Worm (Caenorhabditis elegans) whole organism, L4 larva: ENCODE measurements around the gene atf-4.

Source experiments
- F26F4.8 ChIP-seq: fragments of 200-800 bp; sonication (Bioruptor generic); conservative IDR thresholded peaks from 2 replicates; pipeline ENCODE4 v1.3.6; 2022; ENCODE audit warnings: missing genetic modification characterization, missing compliant biosample characterization
- F37D6.2 ChIP-seq: sonication (generic microtip); optimal IDR thresholded peaks from 2 replicates; lab custom pipeline; 2016; ENCODE audit warnings: mild to moderate bottlenecking, missing genetic modification characterization, missing compliant biosample characterization
- R02D3.7 ChIP-seq: fragments of 150-350 bp; sonication (generic microtip); optimal IDR thresholded peaks from 3 replicates; lab custom pipeline; 2014; ENCODE audit warnings: missing biosample characterization, missing genetic modification characterization
- T20F7.1 ChIP-seq: fragments of 200-800 bp; sonication (Bioruptor generic); optimal IDR thresholded peaks from 2 replicates; lab custom pipeline; 2018; ENCODE audit warnings: mild to moderate bottlenecking, missing genetic modification characterization, missing compliant biosample characterization
- T26A8.4 ChIP-seq: fragments of 200-800 bp; sonication (Bioruptor generic); IDR thresholded peaks from 2 replicates; pipeline ENCODE4 v1.3.6; 2022; ENCODE audit warnings: missing genetic modification characterization, missing compliant biosample characterization
- Y48G9A.11 ChIP-seq: fragments of 200-800 bp; sonication (Bioruptor generic); IDR thresholded peaks from 2 replicates; pipeline ENCODE4 v1.3.6; 2022; ENCODE audit warnings: missing genetic modification reagents, missing genetic modification characterization, missing compliant biosample characterization
- aly-2 ChIP-seq: sonication (generic microtip); optimal IDR thresholded peaks from 2 replicates; lab custom pipeline; 2018; ENCODE audit warnings: missing biosample characterization, missing genetic modification characterization
- ama-1 ChIP-seq: fragments of 150-350 bp; optimal IDR thresholded peaks from 2 replicates; lab custom pipeline; 2014; ENCODE audit warnings: inconsistent platforms, mixed read lengths
- attf-4 ChIP-seq: sonication (generic microtip); optimal IDR thresholded peaks from 3 replicates; lab custom pipeline; 2017; ENCODE audit warnings: missing biosample characterization, missing genetic modification characterization
- ceh-20 ChIP-seq: fragments of 200-800 bp; sonication (Bioruptor generic); IDR thresholded peaks from 2 replicates; pipeline ENCODE4 v1.3.6; 2022; ENCODE audit warnings: missing genetic modification reagents, missing genetic modification characterization, missing compliant biosample characterization
- ceh-28 ChIP-seq: fragments of 150-350 bp; optimal IDR thresholded peaks from 2 replicates; lab custom pipeline; 2014; ENCODE audit warnings: missing biosample characterization, missing genetic modification reagents, missing genetic modification characterization
- ceh-32 ChIP-seq: sonication (generic microtip); optimal IDR thresholded peaks from 2 replicates; lab custom pipeline; 2016; ENCODE audit warnings: mild to moderate bottlenecking, missing genetic modification characterization, missing compliant biosample characterization; ENCODE audit not compliant: poor library complexity
- ceh-44 ChIP-seq: fragments of 200-800 bp; sonication (Bioruptor generic); IDR thresholded peaks from 2 replicates; pipeline ENCODE4 v1.3.6; 2022; ENCODE audit warnings: missing genetic modification reagents, missing genetic modification characterization, missing compliant biosample characterization
- ceh-82 ChIP-seq: sonication (generic microtip); optimal IDR thresholded peaks from 2 replicates; lab custom pipeline; 2017; ENCODE audit warnings: missing biosample characterization, missing genetic modification characterization
- ctbp-1 ChIP-seq: fragments of 200-800 bp; sonication (Bioruptor generic); IDR thresholded peaks from 2 replicates; pipeline ENCODE4 v1.3.6; 2022; ENCODE audit warnings: missing genetic modification reagents, missing genetic modification characterization, missing compliant biosample characterization
- daf-16 ChIP-seq, 3 experiments: sonication (generic microtip); optimal IDR thresholded peaks; 2 replicates each; lab custom pipeline; 2016 to 2017; ENCODE audit warnings: missing genetic modification characterization in 3 of 3, missing genetic modification reagents in 3 of 3, mild to moderate bottlenecking in 2 of 3, missing compliant biosample characterization in 2 of 3, missing biosample characterization in 1 of 3, moderate library complexity in 1 of 3
- dmd-6 ChIP-seq: fragments of 200-800 bp; sonication (Bioruptor generic); IDR thresholded peaks from 2 replicates; pipeline ENCODE4 v1.3.6; 2022; ENCODE audit warnings: missing genetic modification reagents, missing genetic modification characterization, missing compliant biosample characterization
- dpl-1 ChIP-seq: fragments of 150-350 bp; optimal IDR thresholded peaks from 2 replicates; lab custom pipeline; 2014; ENCODE audit warnings: missing biosample characterization, missing genetic modification reagents, missing genetic modification characterization
- egl-27 ChIP-seq: sonication (generic microtip); optimal IDR thresholded peaks from 3 replicates; lab custom pipeline; 2017; ENCODE audit warnings: missing biosample characterization, missing genetic modification reagents, missing genetic modification characterization
- fos-1 ChIP-seq: fragments of 150-350 bp; optimal IDR thresholded peaks from 2 replicates; lab custom pipeline; 2014; ENCODE audit warnings: missing biosample characterization, missing genetic modification characterization
- hif-1 ChIP-seq, 2 experiments: sonication (generic microtip); optimal IDR thresholded peaks; 2 replicates each; lab custom pipeline; 2016 to 2017; ENCODE audit warnings: missing compliant biosample characterization in 2 of 2, missing genetic modification characterization in 2 of 2, missing genetic modification reagents in 2 of 2, missing genotype in 2 of 2, mild to moderate bottlenecking in 1 of 2
- hlh-11 ChIP-seq: fragments of 200-800 bp; sonication (Bioruptor generic); optimal IDR thresholded peaks from 2 replicates; lab custom pipeline; 2018; ENCODE audit warnings: mild to moderate bottlenecking, missing genetic modification characterization, missing compliant biosample characterization
- hlh-30 ChIP-seq: sonication (generic microtip); optimal IDR thresholded peaks from 2 replicates; lab custom pipeline; 2017; ENCODE audit warnings: antibody characterized with exemption, mild to moderate bottlenecking, missing genetic modification characterization, missing compliant biosample characterization; ENCODE audit not compliant: insufficient read depth
- lim-7 ChIP-seq: fragments of 200-800 bp; sonication (Bioruptor generic); IDR thresholded peaks from 2 replicates; pipeline ENCODE4 v1.3.6; 2022; ENCODE audit warnings: missing genetic modification characterization, missing compliant biosample characterization
- lin-13 ChIP-seq: fragments of 150-350 bp; optimal IDR thresholded peaks from 2 replicates; lab custom pipeline; 2014; ENCODE audit warnings: missing biosample characterization, missing genetic modification reagents, missing genetic modification characterization
- lin-15B ChIP-seq: fragments of 150-350 bp; sonication (generic microtip); optimal IDR thresholded peaks from 3 replicates; lab custom pipeline; 2014; ENCODE audit warnings: missing biosample characterization, missing genetic modification characterization
- lin-39 ChIP-seq: fragments of 150-350 bp; optimal IDR thresholded peaks from 2 replicates; lab custom pipeline; 2014; ENCODE audit warnings: missing biosample characterization, missing genetic modification reagents, missing genetic modification characterization
- lir-3 ChIP-seq: sonication (generic microtip); optimal IDR thresholded peaks from 2 replicates; lab custom pipeline; 2016; ENCODE audit warnings: mild to moderate bottlenecking, missing genetic modification characterization, missing compliant biosample characterization
- madf-9 ChIP-seq: fragments of 200-800 bp; sonication (Bioruptor generic); conservative IDR thresholded peaks from 2 replicates; pipeline ENCODE4 v1.3.6; 2022; ENCODE audit warnings: missing genetic modification reagents, missing genetic modification characterization, missing compliant biosample characterization
- mdl-1 ChIP-seq, 2 experiments: fragments of 150-350 bp in 1 of 2; sonication (generic microtip) in 1 of 2; optimal IDR thresholded peaks; 2 replicates each; lab custom pipeline; 2014 to 2017; ENCODE audit warnings: missing biosample characterization in 2 of 2, missing genetic modification characterization in 2 of 2
- mdt-29 ChIP-seq: fragments of 200-800 bp; sonication (Bioruptor generic); IDR thresholded peaks from 2 replicates; pipeline ENCODE4 v1.3.6; 2022; ENCODE audit warnings: missing genetic modification reagents, missing genetic modification characterization, missing compliant biosample characterization
- nhr-102 ChIP-seq: sonication (generic microtip); optimal IDR thresholded peaks from 2 replicates; lab custom pipeline; 2016; ENCODE audit warnings: mild to moderate bottlenecking, missing genetic modification characterization, moderate library complexity, missing compliant biosample characterization
- nhr-11 ChIP-seq: fragments of 150-350 bp; optimal IDR thresholded peaks from 2 replicates; lab custom pipeline; 2014; ENCODE audit warnings: missing biosample characterization, missing genetic modification characterization
- nhr-25 ChIP-seq: sonication (generic microtip); optimal IDR thresholded peaks from 2 replicates; lab custom pipeline; 2017; ENCODE audit warnings: missing genetic modification characterization, mild to moderate bottlenecking, missing compliant biosample characterization, antibody characterized with exemption, moderate library complexity, borderline replicate concordance; ENCODE audit not compliant: insufficient read depth
- nhr-28 ChIP-seq: fragments of 150-350 bp; optimal IDR thresholded peaks from 2 replicates; lab custom pipeline; 2014; ENCODE audit warnings: missing biosample characterization, missing genetic modification characterization
- nhr-41 ChIP-seq: fragments of 200-800 bp; sonication (Bioruptor generic); IDR thresholded peaks from 2 replicates; pipeline ENCODE4 v1.3.6; 2022; ENCODE audit warnings: missing genetic modification reagents, missing genetic modification characterization, missing compliant biosample characterization
- nhr-48 ChIP-seq: sonication (generic microtip); optimal IDR thresholded peaks from 2 replicates; lab custom pipeline; 2016; ENCODE audit warnings: mild to moderate bottlenecking, missing genetic modification characterization, missing compliant biosample characterization
- nhr-6 ChIP-seq: fragments of 150-350 bp; optimal IDR thresholded peaks from 2 replicates; lab custom pipeline; 2014; ENCODE audit warnings: missing biosample characterization, missing genetic modification characterization
- pha-4 ChIP-seq, 2 experiments: fragments of 150-350 bp in 1 of 2; fragments of 200-800 bp in 1 of 2; sonication (Bioruptor generic) in 1 of 2; IDR thresholded peaks in 1 of 2; optimal IDR thresholded peaks in 1 of 2; 2 replicates each; pipeline versions ENCODE4 v1.3.6 to Lab custom; 2014 to 2022; ENCODE audit warnings: missing genetic modification characterization in 2 of 2, missing genetic modification reagents in 2 of 2, missing biosample characterization in 1 of 2, missing compliant biosample characterization in 1 of 2
- sdz-12 ChIP-seq: fragments of 200-800 bp; sonication (Bioruptor generic); optimal IDR thresholded peaks from 2 replicates; lab custom pipeline; 2018; ENCODE audit warnings: mild to moderate bottlenecking, missing genetic modification characterization, missing compliant biosample characterization
- snpc-1.2 ChIP-seq: fragments of 200-800 bp; sonication (Bioruptor generic); IDR thresholded peaks from 2 replicates; pipeline ENCODE4 v1.3.6; 2022; ENCODE audit warnings: missing genetic modification reagents, missing genetic modification characterization, missing compliant biosample characterization
- spr-3 ChIP-seq: fragments of 200-800 bp; sonication (Bioruptor generic); optimal IDR thresholded peaks from 2 replicates; lab custom pipeline; 2018; ENCODE audit warnings: mild to moderate bottlenecking, missing genetic modification characterization, missing compliant biosample characterization
- tag-97 ChIP-seq: fragments of 200-800 bp; sonication (Bioruptor generic); IDR thresholded peaks from 2 replicates; pipeline ENCODE4 v1.3.6; 2022; ENCODE audit warnings: missing genetic modification characterization, missing compliant biosample characterization
- tra-1 ChIP-seq: fragments of 200-800 bp; sonication (Bioruptor generic); IDR thresholded peaks from 2 replicates; pipeline ENCODE4 v1.3.6; 2022; ENCODE audit warnings: missing genetic modification reagents, missing genetic modification characterization, missing compliant biosample characterization
- unc-39 ChIP-seq: sonication (generic microtip); optimal IDR thresholded peaks from 2 replicates; lab custom pipeline; 2017; ENCODE audit warnings: missing biosample characterization, missing genetic modification characterization
- unc-62 ChIP-seq, 3 experiments: fragments of 150-350 bp in 1 of 3; sonication (generic microtip); optimal IDR thresholded peaks in 2 of 3; peaks in 1 of 3; 1 replicate in 1 of 3; 2 replicates in 2 of 3; lab custom pipeline; 2014 to 2017; ENCODE audit warnings: missing biosample characterization in 3 of 3, missing genetic modification characterization in 3 of 3, missing genetic modification reagents in 3 of 3, missing genotype in 1 of 3
- vab-7 ChIP-seq: fragments of 200-800 bp; sonication (Bioruptor generic); IDR thresholded peaks from 2 replicates; pipeline ENCODE4 v1.3.6; 2022; ENCODE audit warnings: missing genetic modification reagents, missing genetic modification characterization, missing compliant biosample characterization
- zag-1 ChIP-seq: fragments of 150-350 bp; optimal IDR thresholded peaks from 2 replicates; lab custom pipeline; 2014; ENCODE audit warnings: missing biosample characterization, missing genetic modification characterization
- zfp-2 ChIP-seq: sonication (generic microtip); optimal IDR thresholded peaks from 2 replicates; lab custom pipeline; 2016; ENCODE audit warnings: mild to moderate bottlenecking, missing genetic modification characterization, missing compliant biosample characterization
- ztf-7 ChIP-seq: fragments of 150-350 bp; optimal IDR thresholded peaks from 2 replicates; lab custom pipeline; 2014; ENCODE audit warnings: missing biosample characterization, missing genetic modification characterization

atf-4 gene

ce11 chrX:14810718-14811117, at the start of gene atf-4:
Gene atf-4 (minus strand): TSS chrX:14810810.
- TF ChIP-seq aly-2 (tag; lab: Kevin White, UChicago), result no peak
- TF ChIP-seq dpl-1, result peak; percentile 68
- TF ChIP-seq nhr-6, result no peak
- no peak for TF ChIP-seq ceh-20 (GFP tag; lab: Robert Waterston, UW)
- TF ChIP-seq lin-39 (tag; lab: Kevin White, UChicago), result no peak
- no peak for TF ChIP-seq zfp-2
- TF ChIP-seq F37D6.2 (tag; lab: Kevin White, UChicago), result no peak
- no peak for TF ChIP-seq attf-4
- no peak for TF ChIP-seq tag-97 (GFP tag; lab: Robert Waterston, UW)
- TF ChIP-seq nhr-48 (tag; lab: Kevin White, UChicago), result peak; percentile 82
- TF ChIP-seq R02D3.7 (tag; lab: Kevin White, UChicago), result no peak
- TF ChIP-seq snpc-1.2 (GFP tag; lab: Robert Waterston, UW), result no peak
- peak; percentile 83 for TF ChIP-seq nhr-11 (tag; lab: Kevin White, UChicago)
- TF ChIP-seq mdt-29 (GFP tag; lab: Robert Waterston, UW), result no peak
- TF ChIP-seq nhr-28 (tag; lab: Kevin White, UChicago), result peak; percentile 86
- no peak for TF ChIP-seq vab-7 (GFP tag; lab: Robert Waterston, UW)
- peak; percentile 24 for TF ChIP-seq lin-13
- peak; percentile 62; the same call in 1 of the 2 replicates for TF ChIP-seq T26A8.4 (GFP tag; lab: Robert Waterston, UW)
- TF ChIP-seq F26F4.8 (GFP tag; lab: Robert Waterston, UW), result no peak
- peak; percentile 95 for TF ChIP-seq hlh-30 (tag; lab: Kevin White, UChicago)
- TF ChIP-seq ctbp-1 (GFP tag; lab: Robert Waterston, UW), result no peak
- no peak for TF ChIP-seq lin-15B
- no peak for TF ChIP-seq lim-7
- TF ChIP-seq nhr-102 (tag; lab: Kevin White, UChicago), result peak; percentile 38
- no peak for TF ChIP-seq spr-3 (GFP tag; lab: Kevin White, UChicago)
- no peak for TF ChIP-seq ceh-32 (tag; lab: Kevin White, UChicago)
- no peak for TF ChIP-seq nhr-41 (GFP tag; lab: Robert Waterston, UW)
- no peak for TF ChIP-seq sdz-12 (GFP tag; lab: Kevin White, UChicago)
- no peak for TF ChIP-seq ceh-82 (tag; lab: Kevin White, UChicago)
- TF ChIP-seq unc-39 (tag; lab: Kevin White, UChicago), result no peak
- peak; percentile 81 to 95 for TF ChIP-seq mdl-1 (tag; optimal IDR thresholded peaks at IDR 0.05; lab: Kevin White, UChicago)
- TF ChIP-seq tra-1 (GFP tag; lab: Robert Waterston, UW), result no peak
- peak; percentile 46 for TF ChIP-seq ztf-7 (tag; lab: Kevin White, UChicago)
- TF ChIP-seq T20F7.1 (GFP tag; lab: Kevin White, UChicago), result no peak
- TF ChIP-seq unc-62 (GFP tag; optimal IDR thresholded peaks at IDR 0.05 in 1 of 2; lab: Kevin White, UChicago), result no peak
- TF ChIP-seq unc-62 (tag; optimal IDR thresholded peaks at IDR 0.05; lab: Kevin White, UChicago), result no peak
- TF ChIP-seq lir-3 (tag; lab: Kevin White, UChicago), result no peak
- no peak for TF ChIP-seq egl-27 (tag; lab: Kevin White, UChicago)
- no peak for TF ChIP-seq zag-1
- no peak for TF ChIP-seq ceh-44
- peak in 1 of 2 experiments; percentile 37 for TF ChIP-seq hif-1 (tag; optimal IDR thresholded peaks at IDR 0.05; lab: Kevin White, UChicago)
- TF ChIP-seq pha-4 (GFP tag; IDR thresholded peaks at IDR 0.05; lab: Robert Waterston, UW), result no peak
- peak; percentile 39 for TF ChIP-seq pha-4 (tag; optimal IDR thresholded peaks at IDR 0.05; lab: Kevin White, UChicago)
- TF ChIP-seq dmd-6 (GFP tag; lab: Robert Waterston, UW), result peak; percentile 87
- TF ChIP-seq hlh-11 (tag; lab: Kevin White, UChicago), result peak; percentile 87
- no peak for TF ChIP-seq Y48G9A.11 (GFP tag; lab: Robert Waterston, UW)
- no peak for TF ChIP-seq daf-16 (GFP tag; optimal IDR thresholded peaks at IDR 0.05; lab: Kevin White, UChicago)
- TF ChIP-seq daf-16 (tag; optimal IDR thresholded peaks at IDR 0.05; lab: Kevin White, UChicago), result peak; percentile 71
- no peak for TF ChIP-seq nhr-25
- TF ChIP-seq fos-1 (tag; lab: Kevin White, UChicago), result no peak
- peak; percentile 48 for TF ChIP-seq ceh-28 (tag; lab: Kevin White, UChicago)
- no peak for TF ChIP-seq ama-1 (lab: Kevin White, UChicago)
- TF ChIP-seq madf-9, result no peak
